Fruit fly (Drosophila melanogaster) whole organism, embryonic: Measurements from ENCODE around the gene CG46440.

ENCODE experiments used
- Asciz ChIP-seq: fragments of 200-800 bp; sonication (Bioruptor generic); optimal IDR thresholded peaks from 2 replicates; lab custom pipeline; 2017; ENCODE audit warnings: missing biosample characterization, mild to moderate bottlenecking, missing genetic modification characterization, missing genetic modification reagents
- Atf-2 ChIP-seq: fragments of 200-800 bp; sonication (Bioruptor generic); optimal IDR thresholded peaks from 2 replicates; lab custom pipeline; 2016; ENCODE audit warnings: missing biosample characterization, missing genetic modification characterization
- B-H1 ChIP-seq: fragments of 200-800 bp; sonication (Bioruptor generic); IDR thresholded peaks from 3 replicates; pipeline ENCODE4 v1.3.6; 2022; ENCODE audit warnings: missing biosample characterization, missing genetic modification characterization
- BtbVII ChIP-seq: fragments of 200-800 bp; sonication (Bioruptor generic); optimal IDR thresholded peaks from 3 replicates; lab custom pipeline; 2017; ENCODE audit warnings: missing biosample characterization, mild to moderate bottlenecking, missing genetic modification characterization
- CG1024 ChIP-seq: fragments of 200-800 bp; sonication (Bioruptor generic); IDR thresholded peaks from 2 replicates; pipeline ENCODE4 v1.3.6; 2022; ENCODE audit warnings: missing biosample characterization, missing genetic modification characterization
- CG11093 ChIP-seq: fragments of 200-800 bp; sonication (Bioruptor generic); IDR thresholded peaks from 3 replicates; pipeline ENCODE4 v1.3.6; 2022; ENCODE audit warnings: missing biosample characterization, missing genetic modification characterization
- CG12104 ChIP-seq: fragments of 200-800 bp; sonication (Bioruptor generic); optimal IDR thresholded peaks from 3 replicates; lab custom pipeline; 2016; ENCODE audit warnings: missing biosample characterization, missing genetic modification characterization
- CG13775 ChIP-seq: fragments of 200-800 bp; sonication (Bioruptor generic); optimal IDR thresholded peaks from 3 replicates; lab custom pipeline; 2017; ENCODE audit warnings: missing biosample characterization, mild to moderate bottlenecking, missing genetic modification characterization
- CG14441 ChIP-seq: fragments of 200-800 bp; sonication (Bioruptor generic); IDR thresholded peaks from 2 replicates; pipeline ENCODE4 v1.3.6; 2022; ENCODE audit warnings: missing biosample characterization, missing genetic modification characterization
- CG15696 ChIP-seq: fragments of 200-800 bp; sonication (Bioruptor generic); optimal IDR thresholded peaks from 2 replicates; lab custom pipeline; 2019; ENCODE audit warnings: missing biosample characterization, mild to moderate bottlenecking, missing genetic modification characterization, moderate library complexity
- CG1647 ChIP-seq: fragments of 200-800 bp; sonication (Bioruptor generic); optimal IDR thresholded peaks from 3 replicates; lab custom pipeline; 2016; ENCODE audit warnings: missing biosample characterization, missing genetic modification characterization
- CG16779 ChIP-seq: fragments of 200-800 bp; sonication (Bioruptor generic); IDR thresholded peaks from 2 replicates; pipeline ENCODE4 v1.3.6; 2022; ENCODE audit warnings: missing biosample characterization, missing genetic modification characterization
- CG16863 ChIP-seq: fragments of 200-800 bp; sonication (Bioruptor generic); optimal IDR thresholded peaks from 3 replicates; lab custom pipeline; 2016; ENCODE audit warnings: missing biosample characterization, missing genetic modification characterization
- CG17361 ChIP-seq: fragments of 200-800 bp; sonication (Bioruptor generic); IDR thresholded peaks from 3 replicates; pipeline ENCODE4 v1.3.6; 2022; ENCODE audit warnings: missing biosample characterization, missing genetic modification characterization
- CG17802 ChIP-seq: fragments of 200-800 bp; sonication (Bioruptor generic); optimal IDR thresholded peaks from 2 replicates; lab custom pipeline; 2018; ENCODE audit warnings: missing biosample characterization, mild to moderate bottlenecking, missing genetic modification characterization, moderate library complexity
- CG18764 ChIP-seq: fragments of 200-800 bp; sonication (Bioruptor generic); optimal IDR thresholded peaks from 3 replicates; lab custom pipeline; 2016; ENCODE audit warnings: missing biosample characterization, missing genetic modification characterization
- CG34224 ChIP-seq: fragments of 200-800 bp; sonication (Bioruptor generic); IDR thresholded peaks from 3 replicates; pipeline ENCODE4 v1.3.6; 2022; ENCODE audit warnings: missing biosample characterization, missing genetic modification characterization; ENCODE audit not compliant: partially characterized antibody
- CG3847 ChIP-seq: fragments of 200-800 bp; sonication (Bioruptor generic); IDR thresholded peaks from 2 replicates; pipeline ENCODE4 v1.3.6; 2022; ENCODE audit warnings: missing biosample characterization, missing genetic modification characterization
- CG7839 ChIP-seq: fragments of 200-800 bp; sonication (Bioruptor generic); optimal IDR thresholded peaks from 3 replicates; lab custom pipeline; 2018; ENCODE audit warnings: missing biosample characterization, mild to moderate bottlenecking, missing genetic modification characterization, moderate library complexity
- CG7963 ChIP-seq: fragments of 200-800 bp; sonication (Bioruptor generic); IDR thresholded peaks from 3 replicates; pipeline ENCODE4 v1.3.6; 2022; ENCODE audit warnings: missing biosample characterization, missing genetic modification characterization; ENCODE audit not compliant: partially characterized antibody
- CG8478 ChIP-seq: fragments of >200 bp; optimal IDR thresholded peaks from 2 replicates; lab custom pipeline; 2018
- CG9609 ChIP-seq: fragments of 200-800 bp; sonication (Bioruptor generic); optimal IDR thresholded peaks from 3 replicates; lab custom pipeline; 2016; ENCODE audit warnings: missing biosample characterization, missing genetic modification characterization
- Fer2 ChIP-seq: fragments of 200-800 bp; sonication (Bioruptor generic); optimal IDR thresholded peaks from 2 replicates; lab custom pipeline; 2018; ENCODE audit warnings: missing biosample characterization, mild to moderate bottlenecking, missing genetic modification characterization, moderate library complexity
- MESR4 ChIP-seq: fragments of 200-800 bp; sonication (Bioruptor generic); optimal IDR thresholded peaks from 2 replicates; lab custom pipeline; 2018; ENCODE audit warnings: missing biosample characterization, mild to moderate bottlenecking, missing genetic modification characterization, moderate library complexity
- Meics ChIP-seq: fragments of 200-800 bp; sonication (Bioruptor generic); optimal IDR thresholded peaks from 2 replicates; lab custom pipeline; 2017; ENCODE audit warnings: missing biosample characterization, mild to moderate bottlenecking, missing genetic modification characterization
- Rfx ChIP-seq: fragments of 200-800 bp; sonication (Bioruptor generic); IDR thresholded peaks from 2 replicates; pipeline ENCODE4 v1.3.6; 2022; ENCODE audit warnings: missing biosample characterization, missing genetic modification characterization
- Sry-δ ChIP-seq: fragments of 200-800 bp; sonication (Bioruptor generic); optimal IDR thresholded peaks from 2 replicates; lab custom pipeline; 2016; ENCODE audit warnings: missing biosample characterization, missing genetic modification characterization
- Xbp1 ChIP-seq: fragments of 200-800 bp; sonication (Bioruptor generic); optimal IDR thresholded peaks from 3 replicates; lab custom pipeline; 2016; ENCODE audit warnings: missing biosample characterization, mild to moderate bottlenecking, missing genetic modification characterization
- Xrp1 ChIP-seq: fragments of 200-800 bp; sonication (Bioruptor generic); IDR thresholded peaks from 2 replicates; pipeline ENCODE4 v1.3.6; 2022; ENCODE audit warnings: missing biosample characterization, missing genetic modification characterization
- chinmo ChIP-seq: fragments of 200-800 bp; sonication (Bioruptor generic); IDR thresholded peaks from 4 replicates; pipeline ENCODE4 v1.3.6; 2022; ENCODE audit warnings: missing biosample characterization, missing genetic modification characterization; ENCODE audit not compliant: partially characterized antibody
- crp ChIP-seq, 2 experiments: fragments of 200-800 bp; sonication (Bioruptor generic); optimal IDR thresholded peaks; 2 replicates in 1 of 2; 3 replicates in 1 of 2; lab custom pipeline; 2017; ENCODE audit warnings: missing biosample characterization in 2 of 2, missing genetic modification characterization in 2 of 2, mild to moderate bottlenecking in 1 of 2, moderate library complexity in 1 of 2
- fd96Cb ChIP-seq: fragments of 200-800 bp; sonication (Bioruptor generic); optimal IDR thresholded peaks from 2 replicates; lab custom pipeline; 2018; ENCODE audit warnings: missing biosample characterization, mild to moderate bottlenecking, missing genetic modification characterization, moderate library complexity
- gsb-n ChIP-seq: fragments of 200-800 bp; sonication (Bioruptor generic); optimal IDR thresholded peaks from 3 replicates; lab custom pipeline; 2018; ENCODE audit warnings: missing biosample characterization, mild to moderate bottlenecking, missing genetic modification characterization
- her ChIP-seq: fragments of 200-800 bp; sonication (Bioruptor generic); optimal IDR thresholded peaks from 2 replicates; lab custom pipeline; 2016; ENCODE audit warnings: missing biosample characterization, missing genetic modification characterization
- hth ChIP-seq: fragments of >200 bp; optimal IDR thresholded peaks from 2 replicates; lab custom pipeline; 2017; ENCODE audit warnings: inconsistent platforms
- lola ChIP-seq, 3 experiments: fragments of >200 bp in 2 of 3; fragments of 200-800 bp in 1 of 3; sonication (Bioruptor generic) in 1 of 3; optimal IDR thresholded peaks; 2 replicates each; lab custom pipeline; 2017 to 2019; ENCODE audit warnings: missing biosample characterization in 3 of 3, missing genetic modification characterization in 3 of 3, mild to moderate bottlenecking in 1 of 3, moderate library complexity in 1 of 3
- pan ChIP-seq, 4 experiments: fragments of >200 bp in 3 of 4; fragments of 200-800 bp in 1 of 4; sonication (Bioruptor generic) in 1 of 4; optimal IDR thresholded peaks in 3 of 4; IDR thresholded peaks in 1 of 4; 2 replicates each; pipeline versions ENCODE4 v1.3.6 to Lab custom; 2017 to 2022; ENCODE audit warnings: missing biosample characterization in 2 of 4, missing genetic modification characterization in 2 of 4, mixed read lengths in 1 of 4
- pb ChIP-seq: fragments of 200-800 bp; sonication (Bioruptor generic); optimal IDR thresholded peaks from 3 replicates; lab custom pipeline; 2016; ENCODE audit warnings: missing biosample characterization, missing genetic modification characterization
- phol ChIP-seq: fragments of 200-800 bp; sonication (Bioruptor generic); optimal IDR thresholded peaks from 3 replicates; lab custom pipeline; 2018; ENCODE audit warnings: missing biosample characterization, mild to moderate bottlenecking, missing genetic modification characterization, moderate library complexity
- prd ChIP-seq, 3 experiments: fragments of >200 bp in 2 of 3; fragments of 200-800 bp in 1 of 3; sonication (Bioruptor generic) in 1 of 3; optimal IDR thresholded peaks in 2 of 3; IDR thresholded peaks in 1 of 3; 2 replicates in 2 of 3; 3 replicates in 1 of 3; pipeline versions ENCODE4 v1.3.6 to Lab custom; 2017 to 2022; ENCODE audit warnings: missing biosample characterization in 1 of 3, missing genetic modification characterization in 1 of 3
- ro ChIP-seq: fragments of 200-800 bp; sonication (Bioruptor generic); IDR thresholded peaks from 2 replicates; pipeline ENCODE4 v1.3.6; 2022; ENCODE audit warnings: missing biosample characterization, missing genetic modification characterization
- sens-2 ChIP-seq: fragments of 200-800 bp; sonication (Bioruptor generic); IDR thresholded peaks from 2 replicates; pipeline ENCODE4 v1.3.6; 2022; ENCODE audit warnings: missing biosample characterization, missing genetic modification characterization
- sim ChIP-seq: fragments of 200-800 bp; sonication (Bioruptor generic); IDR thresholded peaks from 2 replicates; pipeline ENCODE4 v1.3.6; 2022; ENCODE audit warnings: missing biosample characterization, missing genetic modification characterization
- slou ChIP-seq: fragments of 200-800 bp; sonication (Bioruptor generic); optimal IDR thresholded peaks from 3 replicates; lab custom pipeline; 2016; ENCODE audit warnings: missing biosample characterization, missing genetic modification characterization
- so ChIP-seq: fragments of 200-800 bp; sonication (Bioruptor generic); IDR thresholded peaks from 3 replicates; pipeline ENCODE4 v1.3.6; 2022; ENCODE audit warnings: missing biosample characterization, missing genetic modification characterization
- toy ChIP-seq: fragments of 200-800 bp; sonication (Bioruptor generic); IDR thresholded peaks from 2 replicates; pipeline ENCODE4 v1.3.6; 2022; ENCODE audit warnings: missing biosample characterization, missing genetic modification characterization
- zfh1 ChIP-seq: fragments of 200-800 bp; sonication (Bioruptor generic); IDR thresholded peaks from 3 replicates; pipeline ENCODE4 v1.3.6; 2022; ENCODE audit warnings: missing biosample characterization, missing genetic modification characterization
- zfh2 ChIP-seq: fragments of 200-800 bp; sonication (Bioruptor generic); optimal IDR thresholded peaks from 2 replicates; lab custom pipeline; 2016; ENCODE audit warnings: missing biosample characterization, missing genetic modification characterization

The CG46440 gene

dm6 chrX:15889780-15890608 lies 32.4 kb upstream of the CG46440 start, which contains the start of the genes MSBP and CG15916 (continued):
- TF ChIP-seq CG17361 (peak; percentile 74; the same call in 1 of the 3 replicates), pan (optimal IDR thresholded peaks at IDR 0.05; lab: Kevin White, UChicago) (no peak), pan (GFP tag; optimal IDR thresholded peaks at IDR 0.05 in 1 of 2, IDR thresholded peaks at IDR 0.05 in 1 of 2) (no peak), lola (GFP tag; optimal IDR thresholded peaks at IDR 0.05; lab: Kevin White, UChicago) (peak in 2 of 3 experiments; percentile 44 to 85), CG8478 (lab: Kevin White, UChicago) (no peak), so (GFP tag; lab: Robert Waterston, UW) (no peak), slou (no peak), gsb-n (tag; lab: Kevin White, UChicago) (no peak), Meics (GFP tag; lab: Kevin White, UChicago) (peak; percentile 45), CG17802 (tag; lab: Kevin White, UChicago) (peak; percentile 59), CG18764 (GFP tag; lab: Kevin White, UChicago) (no peak), crp (GFP tag; optimal IDR thresholded peaks at IDR 0.05; lab: Kevin White, UChicago) (no peak), CG3847 (GFP tag; lab: Robert Waterston, UW) (peak; percentile 32; the same call in 1 of the 2 replicates), her (GFP tag; lab: Kevin White, UChicago) (no peak), B-H1 (GFP tag; lab: Robert Waterston, UW) (no peak), toy (GFP tag; lab: Robert Waterston, UW) (no peak), sim (GFP tag; lab: Robert Waterston, UW) (no peak), CG16779 (no peak), Xrp1 (GFP tag; lab: Robert Waterston, UW) (peak; percentile 32; the same call in 1 of the 2 replicates), sens-2 (no peak), CG15696 (tag; lab: Kevin White, UChicago) (peak; percentile 12), CG7839 (tag; lab: Kevin White, UChicago) (peak; percentile 45), zfh1 (no peak), Fer2 (tag; lab: Kevin White, UChicago) (no peak), CG13775 (peak; percentile 50), CG7963 (GFP tag; lab: Robert Waterston, UW) (no peak), CG16863 (GFP tag; lab: Kevin White, UChicago) (no peak), CG11093 (GFP tag; lab: Robert Waterston, UW) (0 out of 3 replicates have a peak, but pooled peaks have one; percentile 42), ro (GFP tag; lab: Robert Waterston, UW) (no peak), BtbVII (GFP tag; lab: Kevin White, UChicago) (no peak), pb (no peak), zfh2 (no peak), CG1647 (GFP tag; lab: Kevin White, UChicago) (no peak), CG34224 (no peak), fd96Cb (tag; lab: Kevin White, UChicago) (peak; percentile 43), Asciz (GFP tag; lab: Kevin White, UChicago) (no peak), phol (tag; lab: Kevin White, UChicago) (peak; percentile 70), hth (lab: Kevin White, UChicago) (no peak), prd (optimal IDR thresholded peaks at IDR 0.05; lab: Kevin White, UChicago) (no peak), prd (GFP tag; IDR thresholded peaks at IDR 0.05; lab: Robert Waterston, UW) (no peak), CG12104 (no peak), CG9609 (GFP tag; lab: Kevin White, UChicago) (no peak), chinmo (GFP tag; lab: Robert Waterston, UW) (no peak), MESR4 (GFP tag; lab: Kevin White, UChicago) (peak; percentile 75), CG14441 (GFP tag; lab: Robert Waterston, UW) (no peak), Xbp1 (peak; percentile 19), CG1024 (GFP tag; lab: Robert Waterston, UW) (peak; percentile 66), Atf-2 (GFP tag; lab: Kevin White, UChicago) (no peak), Rfx (GFP tag; lab: Robert Waterston, UW) (peak; percentile 49; the same call in 1 of the 2 replicates), Sry-δ (GFP tag; lab: Kevin White, UChicago) (peak; percentile 68)
